Fruit fly (Drosophila melanogaster) whole organism, embryonic: ENCODE results near the gene CG9948.

Source experiments
- Atf-2 ChIP-seq: fragments of 200-800 bp; sonication (Bioruptor generic); optimal IDR thresholded peaks from 2 replicates; lab custom pipeline; 2016; ENCODE audit warnings: missing biosample characterization, missing genetic modification characterization
- CG10654 ChIP-seq: fragments of 200-800 bp; sonication (Bioruptor generic); optimal IDR thresholded peaks from 2 replicates; lab custom pipeline; 2016; ENCODE audit warnings: missing biosample characterization, missing genetic modification characterization
- CG11085 ChIP-seq: fragments of 200-800 bp; sonication (Bioruptor generic); IDR thresholded peaks from 2 replicates; pipeline ENCODE4 v1.3.6; 2022; ENCODE audit warnings: missing biosample characterization, missing genetic modification characterization
- CG11456 ChIP-seq: fragments of 200-800 bp; sonication (Bioruptor generic); IDR thresholded peaks from 3 replicates; pipeline ENCODE4 v1.3.6; 2022; ENCODE audit warnings: missing biosample characterization, missing genetic modification characterization
- CG11560 ChIP-seq: fragments of 200-800 bp; sonication (Bioruptor generic); IDR thresholded peaks from 3 replicates; pipeline ENCODE4 v1.3.6; 2022; ENCODE audit warnings: missing biosample characterization, missing genetic modification characterization
- CG12769 ChIP-seq: fragments of 200-800 bp; sonication (Bioruptor generic); optimal IDR thresholded peaks from 2 replicates; lab custom pipeline; 2019; ENCODE audit warnings: missing biosample characterization, mild to moderate bottlenecking, missing genetic modification characterization, moderate library complexity
- CG13624 ChIP-seq: fragments of 200-800 bp; sonication (Bioruptor generic); optimal IDR thresholded peaks from 2 replicates; lab custom pipeline; 2016; ENCODE audit warnings: missing biosample characterization, missing genetic modification characterization
- CG13894 ChIP-seq: fragments of 200-800 bp; sonication (Bioruptor generic); optimal IDR thresholded peaks from 3 replicates; lab custom pipeline; 2018; ENCODE audit warnings: missing biosample characterization, mild to moderate bottlenecking, missing genetic modification characterization, moderate library complexity
- CG16815 ChIP-seq: fragments of 200-800 bp; sonication (Bioruptor generic); optimal IDR thresholded peaks from 3 replicates; lab custom pipeline; 2017; ENCODE audit warnings: missing biosample characterization, mild to moderate bottlenecking, missing genetic modification characterization
- CG16863 ChIP-seq: fragments of 200-800 bp; sonication (Bioruptor generic); optimal IDR thresholded peaks from 3 replicates; lab custom pipeline; 2016; ENCODE audit warnings: missing biosample characterization, missing genetic modification characterization
- CG17612 ChIP-seq: fragments of 200-800 bp; sonication (Bioruptor generic); IDR thresholded peaks from 2 replicates; pipeline ENCODE4 v1.3.6; 2022; ENCODE audit warnings: missing biosample characterization, missing genetic modification characterization
- CG18011 ChIP-seq: fragments of 200-800 bp; sonication (Bioruptor generic); optimal IDR thresholded peaks from 2 replicates; lab custom pipeline; 2017; ENCODE audit warnings: missing biosample characterization, missing genetic modification characterization, mild to moderate bottlenecking, moderate library complexity, missing genotype
- CG2875 ChIP-seq: fragments of 200-800 bp; sonication (Bioruptor generic); optimal IDR thresholded peaks from 2 replicates; lab custom pipeline; 2017; ENCODE audit warnings: missing biosample characterization, mild to moderate bottlenecking, missing genetic modification characterization, missing genetic modification reagents
- CG5953 ChIP-seq: fragments of 200-800 bp; sonication (Bioruptor generic); IDR thresholded peaks from 2 replicates; pipeline ENCODE4 v1.3.6; 2022; ENCODE audit warnings: missing biosample characterization, missing genetic modification characterization
- CG6765 ChIP-seq: fragments of 200-800 bp; sonication (Bioruptor generic); optimal IDR thresholded peaks from 3 replicates; lab custom pipeline; 2017; ENCODE audit warnings: missing biosample characterization, mild to moderate bottlenecking, missing genetic modification characterization
- CG7839 ChIP-seq: fragments of 200-800 bp; sonication (Bioruptor generic); optimal IDR thresholded peaks from 3 replicates; lab custom pipeline; 2018; ENCODE audit warnings: missing biosample characterization, mild to moderate bottlenecking, missing genetic modification characterization, moderate library complexity
- CG8089 ChIP-seq: fragments of 200-800 bp; sonication (Bioruptor generic); optimal IDR thresholded peaks from 3 replicates; lab custom pipeline; 2016; ENCODE audit warnings: missing biosample characterization, missing genetic modification characterization
- CG9437 ChIP-seq: fragments of 200-800 bp; sonication (Bioruptor generic); optimal IDR thresholded peaks from 2 replicates; lab custom pipeline; 2018; ENCODE audit warnings: missing biosample characterization, mild to moderate bottlenecking, missing genetic modification characterization
- CoRest ChIP-seq: fragments of 200-800 bp; sonication (Bioruptor generic); optimal IDR thresholded peaks from 3 replicates; lab custom pipeline; 2018; ENCODE audit warnings: missing biosample characterization, mild to moderate bottlenecking, missing genetic modification characterization, moderate library complexity
- Drgx ChIP-seq: fragments of 200-800 bp; sonication (Bioruptor generic); IDR thresholded peaks from 2 replicates; pipeline ENCODE4 v1.3.6; 2022; ENCODE audit warnings: missing biosample characterization, missing genetic modification characterization
- Ets65A ChIP-seq: fragments of 200-800 bp; sonication (Bioruptor generic); peaks from one replicate; lab custom pipeline; 2016; ENCODE audit warnings: missing biosample characterization, missing genetic modification characterization
- HHEX ChIP-seq: fragments of 200-800 bp; sonication (Bioruptor generic); optimal IDR thresholded peaks from 3 replicates; lab custom pipeline; 2017; ENCODE audit warnings: missing biosample characterization, mild to moderate bottlenecking, missing genetic modification characterization, missing genetic modification reagents
- MESR4 ChIP-seq: fragments of 200-800 bp; sonication (Bioruptor generic); optimal IDR thresholded peaks from 2 replicates; lab custom pipeline; 2018; ENCODE audit warnings: missing biosample characterization, mild to moderate bottlenecking, missing genetic modification characterization, moderate library complexity
- Oaz ChIP-seq: fragments of 200-800 bp; sonication (Bioruptor generic); IDR thresholded peaks from 2 replicates; pipeline ENCODE4 v1.3.6; 2022; ENCODE audit warnings: missing biosample characterization, missing genetic modification characterization
- Poxn ChIP-seq: fragments of 200-800 bp; sonication (Bioruptor generic); IDR thresholded peaks from 2 replicates; pipeline ENCODE4 v1.3.6; 2022; ENCODE audit warnings: missing biosample characterization, missing genetic modification characterization
- ac ChIP-seq: fragments of 200-800 bp; sonication (Bioruptor generic); optimal IDR thresholded peaks from 3 replicates; lab custom pipeline; 2017; ENCODE audit warnings: missing biosample characterization, mild to moderate bottlenecking, missing genetic modification characterization
- br ChIP-seq: fragments of >200 bp; optimal IDR thresholded peaks from 2 replicates; lab custom pipeline; 2017
- btn ChIP-seq: fragments of 200-800 bp; sonication (Bioruptor generic); optimal IDR thresholded peaks from 2 replicates; lab custom pipeline; 2016; ENCODE audit warnings: missing biosample characterization, missing genetic modification characterization
- cas ChIP-seq: fragments of 200-800 bp; sonication (Bioruptor generic); IDR thresholded peaks from 2 replicates; pipeline ENCODE4 v1.3.6; 2022; ENCODE audit warnings: missing biosample characterization, missing genetic modification characterization
- croc ChIP-seq: fragments of 200-800 bp; sonication (Bioruptor generic); conservative IDR thresholded peaks from 3 replicates; pipeline ENCODE4 v1.3.6; 2022; ENCODE audit warnings: missing biosample characterization, missing genetic modification characterization
- disco-r ChIP-seq: fragments of 200-800 bp; sonication (Bioruptor generic); optimal IDR thresholded peaks from 2 replicates; lab custom pipeline; 2016; ENCODE audit warnings: missing biosample characterization, missing genetic modification characterization
- dysf ChIP-seq: fragments of 200-800 bp; sonication (Bioruptor generic); IDR thresholded peaks from 3 replicates; pipeline ENCODE4 v1.3.6; 2022; ENCODE audit warnings: missing biosample characterization, missing genetic modification characterization
- gem ChIP-seq: fragments of 200-800 bp; sonication (Bioruptor generic); optimal IDR thresholded peaks from 2 replicates; lab custom pipeline; 2019; ENCODE audit warnings: missing biosample characterization, mild to moderate bottlenecking, missing genetic modification characterization, moderate library complexity
- grau ChIP-seq: fragments of 200-800 bp; optimal IDR thresholded peaks from 3 replicates; lab custom pipeline; 2019; ENCODE audit warnings: missing biosample characterization, mild to moderate bottlenecking, missing genetic modification characterization, moderate library complexity
- gro ChIP-seq: fragments of 200-800 bp; sonication (Bioruptor generic); optimal IDR thresholded peaks from 2 replicates; lab custom pipeline; 2016; ENCODE audit warnings: missing biosample characterization, missing genetic modification characterization
- ham ChIP-seq: fragments of 200-800 bp; sonication (Bioruptor generic); IDR thresholded peaks from 2 replicates; pipeline ENCODE4 v1.3.6; 2022; ENCODE audit warnings: missing biosample characterization, missing genetic modification characterization
- hb ChIP-seq: fragments of 200-800 bp; sonication (Bioruptor generic); IDR thresholded peaks from 3 replicates; pipeline ENCODE4 v1.3.6; 2022; ENCODE audit warnings: missing biosample characterization, missing genetic modification characterization; ENCODE audit not compliant: partially characterized antibody
- inv ChIP-seq: fragments of 200-800 bp; sonication (Bioruptor generic); IDR thresholded peaks from 2 replicates; pipeline ENCODE4 v1.3.6; 2022; ENCODE audit warnings: missing biosample characterization, missing genetic modification characterization; ENCODE audit not compliant: partially characterized antibody
- kni ChIP-seq: fragments of 200-800 bp; sonication (Bioruptor generic); optimal IDR thresholded peaks from 3 replicates; lab custom pipeline; 2017; ENCODE audit warnings: mild to moderate bottlenecking, missing biosample characterization, missing genetic modification reagents, missing genetic modification characterization
- maf-S ChIP-seq: fragments of 200-800 bp; sonication (Bioruptor generic); optimal IDR thresholded peaks from 2 replicates; lab custom pipeline; 2016; ENCODE audit warnings: missing biosample characterization, missing genetic modification characterization
- nmo ChIP-seq: fragments of 200-800 bp; sonication (Bioruptor generic); optimal IDR thresholded peaks from 2 replicates; lab custom pipeline; 2018; ENCODE audit warnings: missing biosample characterization, mild to moderate bottlenecking, missing genetic modification characterization, moderate library complexity
- pros ChIP-seq: fragments of 200-800 bp; sonication (Bioruptor generic); optimal IDR thresholded peaks from 3 replicates; lab custom pipeline; 2019; ENCODE audit warnings: missing biosample characterization, mild to moderate bottlenecking, missing genetic modification characterization, moderate library complexity
- sc ChIP-seq, 3 experiments: fragments of >200 bp in 2 of 3; fragments of 200-800 bp in 1 of 3; sonication (Bioruptor generic) in 1 of 3; optimal IDR thresholded peaks; 2 replicates in 2 of 3; 3 replicates in 1 of 3; lab custom pipeline; 2017; ENCODE audit warnings: mild to moderate bottlenecking in 1 of 3, missing biosample characterization in 1 of 3, missing genetic modification characterization in 1 of 3, missing genetic modification reagents in 1 of 3
- sna ChIP-seq: fragments of 200-800 bp; sonication (Bioruptor generic); IDR thresholded peaks from 2 replicates; pipeline ENCODE4 v1.3.6; 2022; ENCODE audit warnings: missing biosample characterization, missing genetic modification characterization; ENCODE audit not compliant: partially characterized antibody
- ssp ChIP-seq: fragments of 200-800 bp; sonication (Bioruptor generic); IDR thresholded peaks from 2 replicates; pipeline ENCODE4 v1.3.6; 2022; ENCODE audit warnings: missing biosample characterization, missing genetic modification characterization
- stwl ChIP-seq: fragments of 200-800 bp; sonication (Bioruptor generic); optimal IDR thresholded peaks from 3 replicates; lab custom pipeline; 2018; ENCODE audit warnings: missing biosample characterization, mild to moderate bottlenecking, missing genetic modification characterization, moderate library complexity
- tio ChIP-seq: fragments of 200-800 bp; sonication (Bioruptor generic); optimal IDR thresholded peaks from 2 replicates; lab custom pipeline; 2017; ENCODE audit warnings: missing biosample characterization, missing genetic modification characterization, inconsistent platforms
- usp ChIP-seq: fragments of >200 bp; optimal IDR thresholded peaks from 2 replicates; lab custom pipeline; 2017; ENCODE audit warnings: missing biosample characterization, missing genetic modification characterization
- wek ChIP-seq: fragments of 200-800 bp; sonication (Bioruptor generic); optimal IDR thresholded peaks from 3 replicates; lab custom pipeline; 2018; ENCODE audit warnings: missing biosample characterization, mild to moderate bottlenecking, missing genetic modification characterization, moderate library complexity

The CG9948 gene

DNA sequence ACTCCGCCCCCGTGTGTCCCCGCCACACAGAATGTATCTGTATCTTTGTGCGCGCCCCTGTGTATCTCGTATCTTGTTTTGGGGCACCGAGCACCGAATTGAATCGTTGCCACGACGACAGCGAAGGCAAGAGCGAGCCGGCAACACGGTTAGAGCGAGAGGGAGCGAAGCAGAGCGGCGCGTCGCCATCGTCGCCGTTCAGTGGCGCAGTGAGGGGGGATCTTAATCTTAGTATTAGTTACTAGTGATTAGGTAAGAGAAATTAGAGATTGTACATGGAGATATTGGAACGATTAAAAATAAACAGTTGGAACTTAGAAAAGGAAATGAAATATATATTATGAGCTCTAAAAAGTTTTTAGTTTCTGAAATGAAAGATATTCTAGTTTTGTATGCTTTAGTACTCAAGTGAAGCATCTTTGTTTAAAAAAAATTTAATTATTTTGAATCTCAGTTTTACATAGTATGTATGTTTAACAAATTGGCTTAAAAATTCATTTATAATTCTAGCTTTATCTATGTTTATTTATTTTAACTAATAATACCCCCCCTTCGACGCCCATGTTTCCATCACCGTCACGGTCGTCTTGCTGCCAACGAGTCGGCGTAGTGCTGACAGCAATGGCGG lies 33.3 kb downstream of the CG9948 start (continued):
- TF ChIP-seq Atf-2 (GFP tag; lab: Kevin White, UChicago) (peak; percentile 49), CG6765 (GFP tag; lab: Kevin White, UChicago) (peak; percentile 90), nmo (GFP tag; lab: Kevin White, UChicago) (peak; percentile 96), gem (tag; lab: Kevin White, UChicago) (peak; percentile 95), MESR4 (GFP tag; lab: Kevin White, UChicago) (no peak), br (lab: Kevin White, UChicago) (no peak), Oaz (GFP tag; lab: Robert Waterston, UW) (no peak), CG11085 (GFP tag; lab: Robert Waterston, UW) (peak; percentile 52; the same call in 1 of the 2 replicates), Poxn (peak; percentile 63), CG16863 (peak; percentile 64), CG5953 (GFP tag; lab: Robert Waterston, UW) (peak; percentile 22; the same call in 1 of the 2 replicates), croc (GFP tag; lab: Robert Waterston, UW) (peak; percentile 87), sna (GFP tag; lab: Robert Waterston, UW) (no peak), HHEX (GFP tag; lab: Kevin White, UChicago) (peak; percentile 92), ssp (GFP tag; lab: Robert Waterston, UW) (peak; percentile 79; the same call in 1 of the 2 replicates), btn (GFP tag; lab: Kevin White, UChicago) (peak; percentile 7), CG11456 (peak; percentile 78), tio (peak; percentile 89), CG18011 (peak; percentile 60), pros (peak; percentile 56), CG13894 (peak; percentile 77), inv (GFP tag; lab: Robert Waterston, UW) (no peak), Ets65A (GFP tag; lab: Kevin White, UChicago) (peak; percentile 93), gro (peak; percentile 36), CG12769 (tag; lab: Kevin White, UChicago) (peak; percentile 33), CG8089 (GFP tag; lab: Kevin White, UChicago) (peak; percentile 53), hb (GFP tag; lab: Robert Waterston, UW) (no peak), CG16815 (peak; percentile 92), kni (GFP tag; lab: Kevin White, UChicago) (peak; percentile 91), CG10654 (peak; percentile 89), CG11560 (tag; lab: Robert Waterston, UW) (peak; percentile 73; the same call in 1 of the 3 replicates), stwl (tag; lab: Kevin White, UChicago) (peak; percentile 23), disco-r (no peak), ac (GFP tag; lab: Kevin White, UChicago) (peak; percentile 65), usp (GFP tag; lab: Kevin White, UChicago) (no peak), CoRest (peak; percentile 97), CG2875 (GFP tag; lab: Kevin White, UChicago) (peak; percentile 85), sc (optimal IDR thresholded peaks at IDR 0.05; lab: Kevin White, UChicago) (no peak), sc (GFP tag; optimal IDR thresholded peaks at IDR 0.05; lab: Kevin White, UChicago) (peak; percentile 89), CG7839 (peak; percentile 94), CG13624 (GFP tag; lab: Kevin White, UChicago) (peak; percentile 78), wek (GFP tag; lab: Kevin White, UChicago) (no peak), Drgx (GFP tag; lab: Robert Waterston, UW) (peak; percentile 70), cas (no peak), maf-S (GFP tag; lab: Kevin White, UChicago) (peak; percentile 43), CG9437 (GFP tag; lab: Kevin White, UChicago) (peak; percentile 92), dysf (peak; percentile 94), ham (GFP tag; lab: Robert Waterston, UW) (no peak), CG17612 (GFP tag; lab: Robert Waterston, UW) (peak; percentile 52; the same call in 1 of the 2 replicates), grau (tag; lab: Kevin White, UChicago) (peak; percentile 93)
